Fruit fly (Drosophila melanogaster) S2 (cell line): ENCODE results near the gene drongo.

Source experiments
- CG8478 ChIP-seq: fragments of >200 bp; optimal IDR thresholded peaks from 2 replicates; lab custom pipeline; 2018
- CTCF ChIP-seq, 2 experiments: fragments of >200 bp; optimal IDR thresholded peaks; 2 replicates each; lab custom pipeline; 2018

- no peak for TF ChIP-seq CG8478 (lab: Kevin White, UChicago)
- TF ChIP-seq CTCF (optimal IDR thresholded peaks at IDR 0.05; lab: Kevin White, UChicago), result peak; percentile 41 to 49
These were observed at the start of gene drongo for dm6 chr2L:850727-851257.
